Worm (Caenorhabditis elegans) whole organism, L4/young adult: ENCODE results near the gene srh-272.

Experiments used
- W03F9.2 ChIP-seq: fragments of 150-350 bp; optimal IDR thresholded peaks from 2 replicates; lab custom pipeline; 2014; ENCODE audit warnings: missing biosample characterization, missing genetic modification characterization
- dao-5 ChIP-seq: sonication (generic microtip); optimal IDR thresholded peaks from 2 replicates; lab custom pipeline; 2016; ENCODE audit warnings: missing genotype, missing genetic modification characterization, moderate library complexity, missing compliant biosample characterization
- him-1 ChIP-seq: sonication (generic microtip); optimal IDR thresholded peaks from 2 replicates; lab custom pipeline; 2016; ENCODE audit warnings: missing genotype, missing genetic modification reagents, missing genetic modification characterization, missing compliant biosample characterization

The srh-272 gene

DNA sequence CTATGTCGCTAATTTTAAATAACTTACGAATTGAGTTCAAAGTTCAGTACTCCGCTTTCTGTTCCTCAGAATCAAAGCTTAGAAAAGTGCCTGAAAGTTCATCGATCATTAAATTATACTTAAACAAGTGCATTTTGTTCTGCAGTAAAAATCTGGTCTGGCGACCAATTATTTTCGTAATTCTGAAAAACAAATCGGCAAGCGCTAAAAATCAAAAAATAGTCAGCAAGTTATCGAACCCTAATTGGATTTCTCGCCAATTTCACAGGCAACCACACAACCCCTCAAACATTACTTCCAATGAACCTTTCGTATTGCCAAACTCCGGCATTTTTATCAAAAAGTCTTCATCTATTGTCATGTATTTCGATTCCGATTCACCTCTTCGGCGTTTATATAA, at the start of gene srh-272:
TSS of gene srh-272 (plus strand) at position 301 of the 400 bp plus-strand sequence.
- TF ChIP-seq him-1 (tag; lab: Kevin White, UChicago) (no peak), dao-5 (tag; lab: Kevin White, UChicago) (no peak), W03F9.2 (tag; lab: Kevin White, UChicago) (no peak)

DNA sequence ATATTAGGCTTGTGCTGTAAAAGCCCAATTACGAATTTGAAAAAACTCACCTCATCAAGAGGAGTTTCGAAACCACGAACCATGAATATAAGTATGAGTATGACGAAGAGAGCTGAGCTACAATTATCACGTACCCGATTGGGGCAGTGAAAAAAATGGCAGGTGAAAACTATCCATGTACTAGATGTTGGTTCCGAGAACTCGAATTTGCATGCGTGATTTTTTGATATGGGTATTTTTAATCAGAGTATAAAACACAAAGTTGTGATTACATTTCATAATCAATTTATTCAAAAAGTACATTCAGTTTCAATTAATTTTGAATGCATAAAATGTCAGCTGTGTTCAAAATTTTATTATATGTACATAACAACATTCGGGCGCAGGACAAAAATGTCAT, 49.3 kb upstream of the srh-272 start, which contains the start of gene F54E2.9:
TSS of gene F54E2.9 (minus strand) at position 132 of the 400 bp plus-strand sequence.
- TF ChIP-seq him-1 (tag; lab: Kevin White, UChicago), result no peak
- no peak for TF ChIP-seq W03F9.2 (tag; lab: Kevin White, UChicago)
- no peak for TF ChIP-seq dao-5 (tag; lab: Kevin White, UChicago)

DNA sequence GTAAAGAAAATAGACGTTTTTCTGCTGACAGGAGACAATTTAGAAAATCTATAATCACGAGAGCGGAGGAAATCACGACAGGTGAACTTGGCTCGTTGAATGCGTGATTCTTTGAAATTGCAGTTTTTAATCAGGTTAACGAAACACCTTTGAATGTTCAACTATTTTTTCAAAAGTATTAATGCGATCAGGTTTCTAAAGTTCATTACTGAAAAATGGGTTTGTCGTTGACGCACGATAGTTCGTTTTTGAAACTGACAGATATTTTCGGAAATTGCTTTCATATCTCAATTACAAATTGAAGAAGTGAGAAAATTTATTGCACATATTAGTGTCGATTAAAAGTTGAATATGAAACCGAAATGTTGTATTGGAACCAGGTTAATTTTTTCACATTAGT, 47.2 kb upstream of the srh-272 start, which contains the start of gene F54E2.5:
TSS of gene F54E2.5 (minus strand) at position 101 of the 400 bp plus-strand sequence.
- no peak for TF ChIP-seq W03F9.2 (tag; lab: Kevin White, UChicago)
- TF ChIP-seq him-1 (tag; lab: Kevin White, UChicago), result no peak
- TF ChIP-seq dao-5 (tag; lab: Kevin White, UChicago), result no peak

DNA sequence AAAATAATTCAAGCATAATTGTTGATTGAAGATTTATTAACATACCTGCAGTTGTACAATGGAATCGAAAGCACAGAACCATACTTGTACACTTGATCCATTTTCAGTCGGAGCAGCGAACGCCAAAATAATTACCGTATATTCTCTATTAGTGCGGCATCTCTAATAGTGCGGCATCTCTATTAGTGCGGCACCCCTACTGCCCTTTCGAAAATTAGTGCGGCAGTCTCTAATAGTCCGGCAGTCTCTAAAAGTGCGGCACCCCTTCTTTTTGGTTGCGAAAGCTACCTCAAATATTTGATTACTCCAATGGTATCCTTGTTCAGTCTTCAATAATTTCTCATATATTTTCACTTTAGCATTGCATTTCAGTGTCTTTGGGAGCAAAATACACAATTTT, 45.0 kb upstream of the srh-272 start, which contains the start of gene srt-34:
TSS of gene srt-34 (minus strand) at position 101 of the 400 bp plus-strand sequence.
- TF ChIP-seq him-1 (tag; lab: Kevin White, UChicago) (no peak), W03F9.2 (tag; lab: Kevin White, UChicago) (no peak), dao-5 (tag; lab: Kevin White, UChicago) (no peak)

DNA sequence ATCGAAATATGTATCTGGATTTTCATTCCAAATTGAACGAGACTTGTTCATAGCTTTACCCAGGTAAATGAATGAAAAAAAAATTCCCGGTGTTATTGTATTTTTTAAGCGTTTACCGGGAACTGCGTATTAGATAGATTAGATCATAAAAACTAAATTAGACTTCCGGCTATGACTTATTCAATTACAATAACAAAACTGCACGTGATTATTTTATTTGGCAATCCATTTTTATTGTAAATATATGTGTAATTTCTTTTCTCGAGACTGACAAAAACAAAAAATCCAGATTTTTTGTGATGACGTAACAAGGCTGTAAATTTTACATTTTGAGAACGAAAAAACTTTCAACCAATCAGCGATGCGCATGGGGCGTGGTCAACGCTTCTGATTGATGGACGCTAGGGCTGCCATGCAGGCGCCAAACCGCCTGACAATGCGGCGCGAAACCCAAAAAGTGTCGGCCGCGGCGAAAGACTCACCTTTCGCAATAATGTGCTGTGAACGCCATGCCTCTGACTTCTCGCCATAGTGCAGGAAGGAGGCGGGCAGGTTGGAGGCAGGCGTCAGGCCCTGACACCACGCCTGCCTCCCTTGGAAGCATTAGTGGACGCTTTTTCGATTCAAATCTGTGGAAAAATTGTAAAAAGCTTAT, 41.4 kb upstream of the srh-272 start, which contains the start of gene srh-36:
TSS of gene srh-36 (minus strand) at position 51 of the 655 bp plus-strand sequence.
- TF ChIP-seq him-1 (tag; lab: Kevin White, UChicago), result no peak
- no peak for TF ChIP-seq W03F9.2 (tag; lab: Kevin White, UChicago)
- no peak for TF ChIP-seq dao-5 (tag; lab: Kevin White, UChicago)

DNA sequence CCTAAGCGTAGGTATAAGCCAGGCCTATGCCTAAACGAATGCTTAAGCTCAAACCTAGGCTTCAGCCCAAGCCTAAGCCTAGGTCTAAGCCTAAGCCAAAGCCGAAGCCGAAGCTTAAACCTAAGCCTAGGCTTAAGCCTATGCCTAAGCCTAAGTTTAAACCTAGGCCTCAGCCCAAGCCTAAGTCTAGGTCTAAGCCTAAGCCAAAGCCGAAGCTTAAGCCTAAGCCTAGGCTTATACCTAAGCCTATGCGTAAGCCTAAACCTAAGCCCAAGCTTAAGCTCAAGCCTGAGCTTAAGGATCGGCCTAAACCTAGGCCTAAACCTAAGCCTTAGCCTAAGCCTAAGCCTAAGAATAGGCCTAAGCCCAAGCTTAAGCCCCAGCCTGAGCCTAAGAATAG, 37.2 kb upstream of the srh-272 start:
- TF ChIP-seq dao-5 (tag; lab: Kevin White, UChicago) (no peak), W03F9.2 (tag; lab: Kevin White, UChicago) (no peak), him-1 (tag; lab: Kevin White, UChicago) (no peak)

DNA sequence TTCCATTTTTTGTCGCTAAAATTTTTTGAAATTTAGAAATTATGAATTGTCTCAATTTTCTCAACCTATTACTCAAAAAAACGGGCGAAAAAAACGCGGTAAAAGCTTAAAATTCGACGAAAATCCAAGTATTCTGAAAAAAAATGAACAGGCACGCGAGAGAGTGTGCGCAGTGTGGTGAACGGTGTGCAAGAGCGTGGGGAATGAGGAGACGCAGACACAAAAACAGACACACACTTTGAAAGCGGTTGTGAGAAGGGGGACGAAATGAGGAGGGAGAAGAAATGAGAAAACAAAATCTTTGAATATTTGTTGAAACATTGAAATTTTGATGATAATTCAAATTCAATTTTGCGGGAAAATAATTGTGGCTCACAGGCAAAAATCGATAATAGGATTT, 36.3 kb upstream of the srh-272 start, which contains the start of gene T03D3.5:
TSS of gene T03D3.5 (minus strand) at position 21 of the 400 bp plus-strand sequence.
- TF ChIP-seq W03F9.2 (tag; lab: Kevin White, UChicago), result no peak
- TF ChIP-seq dao-5 (tag; lab: Kevin White, UChicago), result no peak
- TF ChIP-seq him-1 (tag; lab: Kevin White, UChicago), result no peak

DNA sequence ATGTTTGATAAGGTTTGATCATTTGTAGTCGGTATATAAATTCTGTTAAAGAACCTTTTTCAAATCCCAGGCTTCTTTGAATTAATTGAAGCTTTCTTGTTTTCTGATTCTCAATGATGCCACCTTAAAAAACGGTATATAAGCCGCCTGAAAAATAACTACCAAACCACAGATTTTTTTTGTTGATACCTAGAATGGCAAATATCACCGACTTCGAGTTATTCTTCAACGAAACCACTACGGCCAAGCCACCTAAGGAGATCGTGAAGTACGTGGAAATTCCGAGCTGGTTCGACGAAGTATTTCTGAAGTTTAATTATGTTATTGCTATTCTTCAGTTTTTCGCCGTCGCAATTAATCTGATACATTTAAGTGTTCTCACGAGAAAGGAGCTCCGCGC, 32.3 kb upstream of the srh-272 start, which contains the start of gene srw-2:
TSS of gene srw-2 (plus strand) at position 62 of the 400 bp plus-strand sequence.
- TF ChIP-seq dao-5 (tag; lab: Kevin White, UChicago) (no peak), W03F9.2 (tag; lab: Kevin White, UChicago) (no peak), him-1 (tag; lab: Kevin White, UChicago) (no peak)

DNA sequence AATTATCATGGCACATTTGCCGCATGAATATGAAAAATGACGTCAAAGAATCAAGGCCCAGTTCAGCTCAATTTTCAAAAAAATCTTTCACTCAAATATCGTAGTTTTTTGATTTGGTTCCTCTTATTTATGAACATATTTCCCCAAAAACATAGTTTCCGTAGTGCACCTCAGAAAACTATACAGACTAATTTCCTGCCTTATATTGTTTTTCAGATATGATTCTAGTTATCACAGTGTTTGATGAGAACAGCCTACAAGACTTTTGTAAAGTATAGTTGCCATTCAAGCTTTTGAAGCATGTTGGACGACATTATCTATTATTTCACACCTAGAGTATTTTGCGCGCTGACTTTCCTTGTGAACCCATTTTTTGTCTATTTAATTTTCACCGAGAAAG, 30.5 kb upstream of the srh-272 start, which contains the start of gene srj-50:
TSS of gene srj-50 (plus strand) at position 301 of the 400 bp plus-strand sequence.
- TF ChIP-seq dao-5 (tag; lab: Kevin White, UChicago) (no peak), W03F9.2 (tag; lab: Kevin White, UChicago) (no peak), him-1 (tag; lab: Kevin White, UChicago) (no peak)

DNA sequence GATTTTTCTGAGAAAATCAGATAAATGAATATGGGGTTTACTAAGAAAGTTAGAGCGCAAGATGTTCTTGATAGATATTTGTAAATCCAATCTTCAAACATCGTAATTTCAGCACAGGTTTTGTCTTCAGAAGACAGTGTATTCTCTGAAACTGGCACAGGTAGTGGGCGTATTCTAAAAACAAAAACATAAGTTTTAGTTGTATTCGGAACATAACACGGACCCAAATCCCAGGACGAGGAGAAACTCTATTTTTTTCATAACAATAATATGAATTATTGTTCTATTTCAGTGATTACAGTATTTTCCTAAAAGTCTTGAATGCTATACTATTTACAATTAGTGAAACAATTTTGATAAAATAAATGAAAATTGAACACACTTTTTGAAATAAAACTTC, 26.6 kb upstream of the srh-272 start, which contains the start of gene srj-45:
TSS of gene srj-45 (minus strand) at position 101 of the 400 bp plus-strand sequence.
- TF ChIP-seq him-1 (tag; lab: Kevin White, UChicago), result no peak
- no peak for TF ChIP-seq W03F9.2 (tag; lab: Kevin White, UChicago)
- TF ChIP-seq dao-5 (tag; lab: Kevin White, UChicago), result no peak

DNA sequence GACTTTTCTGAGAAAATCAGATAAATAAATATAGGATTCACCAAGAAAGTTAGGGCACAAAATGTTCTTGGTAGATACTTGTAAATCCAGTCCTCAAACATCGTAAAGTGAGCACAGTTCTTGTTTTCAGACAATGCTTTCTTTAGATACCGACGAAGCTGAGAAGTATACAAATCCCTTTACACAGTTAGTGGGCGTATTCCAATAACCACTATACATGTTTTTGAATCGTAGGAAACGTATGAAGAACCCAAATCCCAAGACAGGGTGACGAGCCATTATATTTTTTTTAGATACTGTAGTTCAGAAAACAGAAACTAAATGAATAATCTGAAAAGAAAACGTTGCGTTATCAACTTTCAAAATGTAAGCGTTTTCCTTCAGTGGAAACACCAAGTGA, 17.4 kb upstream of the srh-272 start, which contains the start of gene srj-44:
TSS of gene srj-44 (minus strand) at position 101 of the 400 bp plus-strand sequence.
- TF ChIP-seq him-1 (tag; lab: Kevin White, UChicago) (no peak), W03F9.2 (tag; lab: Kevin White, UChicago) (no peak), dao-5 (tag; lab: Kevin White, UChicago) (no peak)

DNA sequence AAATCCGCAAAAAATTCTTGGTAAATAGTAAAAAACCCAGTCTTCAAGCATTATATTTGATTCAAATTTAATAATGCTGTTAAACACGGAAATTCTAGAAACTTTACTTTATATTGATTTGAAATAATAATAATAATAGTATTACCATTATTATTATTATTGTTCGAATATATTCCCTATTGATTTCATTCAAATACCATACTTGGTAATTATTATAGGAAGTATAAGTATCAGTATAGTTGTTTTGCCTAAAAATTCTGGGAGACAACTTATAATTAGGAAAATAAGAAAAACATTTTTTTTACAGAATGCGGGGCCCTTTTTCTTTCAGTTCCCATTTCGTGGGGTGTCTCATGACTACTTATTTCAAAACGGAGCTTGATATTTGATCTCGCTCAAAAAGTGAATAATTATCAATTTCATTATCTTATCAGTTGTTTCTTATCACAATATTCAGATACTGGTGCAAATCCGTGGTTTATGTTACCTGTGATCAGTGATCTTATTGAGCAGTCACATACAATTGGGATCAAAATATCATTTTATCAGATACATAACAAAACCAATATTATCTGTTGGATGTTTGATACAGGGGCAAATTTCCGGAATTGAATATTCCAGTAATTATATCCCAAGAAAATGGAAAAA, 14.7 kb upstream of the srh-272 start, which contains the start of gene srj-49:
TSS of gene srj-49 (minus strand) at position 51 of the 648 bp plus-strand sequence.
- TF ChIP-seq W03F9.2 (tag; lab: Kevin White, UChicago) (no peak), him-1 (tag; lab: Kevin White, UChicago) (no peak), dao-5 (tag; lab: Kevin White, UChicago) (no peak)

DNA sequence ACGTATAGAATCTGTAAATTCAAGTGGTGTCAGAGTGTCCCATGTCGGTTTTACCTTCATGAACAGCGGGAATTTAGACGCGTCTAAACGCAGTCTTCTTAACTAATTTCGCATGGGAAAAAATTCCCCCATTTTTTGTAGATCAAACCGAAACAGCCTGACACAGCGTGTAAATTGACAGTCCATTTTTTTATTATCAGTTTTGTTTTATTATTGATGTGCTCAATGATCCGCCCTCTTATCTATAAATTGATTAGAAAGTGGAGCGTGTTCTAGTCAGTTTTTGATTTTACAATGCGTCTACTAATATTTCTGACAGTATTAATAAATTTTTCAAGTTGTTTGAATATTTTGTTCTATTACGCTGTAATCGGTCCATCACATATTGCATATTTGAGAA, 14.1 kb upstream of the srh-272 start, which contains the start of gene ugt-53:
TSS of gene ugt-53 (plus strand) at position 273 of the 400 bp plus-strand sequence.
- no peak for TF ChIP-seq dao-5 (tag; lab: Kevin White, UChicago)
- TF ChIP-seq W03F9.2 (tag; lab: Kevin White, UChicago), result no peak
- TF ChIP-seq him-1 (tag; lab: Kevin White, UChicago), result no peak
